Fruit fly (Drosophila melanogaster) whole organism, embryonic: ENCODE results near the gene CG7530.
A peak's percentile ranks its signal among the peaks of the same experiment; 100 is the strongest.

Experiments used
- Awh ChIP-seq: fragments of 200-800 bp; sonication (Bioruptor generic); IDR thresholded peaks from 2 replicates; pipeline ENCODE4, ENCODE4 v1.3.6; 2022; ENCODE audit warnings: missing biosample characterization, missing genetic modification characterization
- CG10209 ChIP-seq: fragments of 200-800 bp; sonication (Bioruptor generic); optimal IDR thresholded peaks from 3 replicates; lab custom pipeline; 2017; ENCODE audit warnings: missing biosample characterization, mild to moderate bottlenecking, missing genetic modification characterization, missing genetic modification reagents
- CG1024 ChIP-seq: fragments of 200-800 bp; sonication (Bioruptor generic); IDR thresholded peaks from 2 replicates; pipeline ENCODE4 v1.3.6; 2022; ENCODE audit warnings: missing biosample characterization, missing genetic modification characterization
- CG10267 ChIP-seq: fragments of 200-800 bp; sonication (Bioruptor generic); optimal IDR thresholded peaks from 2 replicates; lab custom pipeline; 2018; ENCODE audit warnings: missing biosample characterization, mild to moderate bottlenecking, missing genetic modification characterization, moderate library complexity
- CG10321 ChIP-seq: fragments of 200-800 bp; sonication (Bioruptor generic); IDR thresholded peaks from 2 replicates; pipeline ENCODE4 v1.3.6; 2022; ENCODE audit warnings: missing biosample characterization, missing genetic modification characterization
- CG11247 ChIP-seq: fragments of 200-800 bp; sonication (Bioruptor generic); IDR thresholded peaks from 2 replicates; pipeline ENCODE4 v1.3.6; 2022; ENCODE audit warnings: missing biosample characterization, missing genetic modification characterization
- CG11696 ChIP-seq: fragments of 200-800 bp; sonication (Bioruptor generic); IDR thresholded peaks from 2 replicates; pipeline ENCODE4 v1.3.6; 2022; ENCODE audit warnings: missing biosample characterization, missing genetic modification characterization
- CG11723 ChIP-seq: fragments of 200-800 bp; sonication (Bioruptor generic); optimal IDR thresholded peaks from 2 replicates; lab custom pipeline; 2017; ENCODE audit warnings: missing biosample characterization, mild to moderate bottlenecking, missing genetic modification characterization
- CG12299 ChIP-seq: fragments of 200-800 bp; sonication (Bioruptor generic); optimal IDR thresholded peaks from 2 replicates; lab custom pipeline; 2018; ENCODE audit warnings: missing biosample characterization, mild to moderate bottlenecking, missing genetic modification characterization
- CG13624 ChIP-seq: fragments of 200-800 bp; sonication (Bioruptor generic); optimal IDR thresholded peaks from 2 replicates; lab custom pipeline; 2016; ENCODE audit warnings: missing biosample characterization, missing genetic modification characterization
- CG14667 ChIP-seq: fragments of 200-800 bp; sonication (Bioruptor generic); IDR thresholded peaks from 2 replicates; pipeline ENCODE4 v1.3.6; 2022; ENCODE audit warnings: missing biosample characterization, missing genetic modification characterization
- CG14860 ChIP-seq: fragments of 200-800 bp; sonication (Bioruptor generic); IDR thresholded peaks from 3 replicates; pipeline ENCODE4 v1.3.6; 2022; ENCODE audit warnings: missing biosample characterization, missing genetic modification characterization; ENCODE audit not compliant: partially characterized antibody
- CG14965 ChIP-seq: fragments of 200-800 bp; sonication (Bioruptor generic); optimal IDR thresholded peaks from 2 replicates; lab custom pipeline; 2016; ENCODE audit warnings: missing biosample characterization, missing genetic modification characterization, borderline replicate concordance
- CG1529 ChIP-seq: fragments of 200-800 bp; sonication (Bioruptor generic); optimal IDR thresholded peaks from 3 replicates; lab custom pipeline; 2018; ENCODE audit warnings: missing biosample characterization, missing genetic modification characterization
- CG1647 ChIP-seq: fragments of 200-800 bp; sonication (Bioruptor generic); optimal IDR thresholded peaks from 3 replicates; lab custom pipeline; 2016; ENCODE audit warnings: missing biosample characterization, missing genetic modification characterization
- CG16779 ChIP-seq: fragments of 200-800 bp; sonication (Bioruptor generic); IDR thresholded peaks from 2 replicates; pipeline ENCODE4 v1.3.6; 2022; ENCODE audit warnings: missing biosample characterization, missing genetic modification characterization
- CG17328 ChIP-seq: fragments of 200-800 bp; sonication (Bioruptor generic); IDR thresholded peaks from 2 replicates; pipeline ENCODE4 v1.3.6; 2022; ENCODE audit warnings: missing biosample characterization, missing genetic modification characterization
- CG17612 ChIP-seq: fragments of 200-800 bp; sonication (Bioruptor generic); IDR thresholded peaks from 2 replicates; pipeline ENCODE4 v1.3.6; 2022; ENCODE audit warnings: missing biosample characterization, missing genetic modification characterization
- CG17829 ChIP-seq: fragments of 200-800 bp; optimal IDR thresholded peaks from 2 replicates; lab custom pipeline; 2019; ENCODE audit warnings: missing biosample characterization, mild to moderate bottlenecking, missing genetic modification characterization, moderate library complexity
- CG2129 ChIP-seq: fragments of 200-800 bp; sonication (Bioruptor generic); IDR thresholded peaks from 2 replicates; pipeline ENCODE4 v1.3.6; 2022; ENCODE audit warnings: missing biosample characterization, missing genetic modification characterization; ENCODE audit not compliant: partially characterized antibody
- CG32767 ChIP-seq: fragments of 200-800 bp; sonication (Bioruptor generic); IDR thresholded peaks from 2 replicates; pipeline ENCODE4 v1.3.6; 2022; ENCODE audit warnings: missing biosample characterization, missing genetic modification characterization
- CG34224 ChIP-seq: fragments of 200-800 bp; sonication (Bioruptor generic); IDR thresholded peaks from 3 replicates; pipeline ENCODE4 v1.3.6; 2022; ENCODE audit warnings: missing biosample characterization, missing genetic modification characterization; ENCODE audit not compliant: partially characterized antibody
- CG3847 ChIP-seq: fragments of 200-800 bp; sonication (Bioruptor generic); IDR thresholded peaks from 2 replicates; pipeline ENCODE4 v1.3.6; 2022; ENCODE audit warnings: missing biosample characterization, missing genetic modification characterization
- CG7963 ChIP-seq: fragments of 200-800 bp; sonication (Bioruptor generic); IDR thresholded peaks from 3 replicates; pipeline ENCODE4 v1.3.6; 2022; ENCODE audit warnings: missing biosample characterization, missing genetic modification characterization; ENCODE audit not compliant: partially characterized antibody
- CG9876 ChIP-seq: fragments of 200-800 bp; sonication (Bioruptor generic); optimal IDR thresholded peaks from 2 replicates; lab custom pipeline; 2016; ENCODE audit warnings: missing biosample characterization, missing genetic modification characterization
- CG9932 ChIP-seq: fragments of 200-800 bp; sonication (Bioruptor generic); IDR thresholded peaks from 2 replicates; pipeline ENCODE4 v1.3.6; 2022; ENCODE audit warnings: missing biosample characterization, missing genetic modification characterization
- CTCF ChIP-seq: fragments of 200-800 bp; sonication (Bioruptor generic); optimal IDR thresholded peaks from 2 replicates; lab custom pipeline; 2017; ENCODE audit warnings: missing biosample characterization, mild to moderate bottlenecking, missing genetic modification characterization, moderate library complexity
- Deaf1 ChIP-seq: fragments of 200-800 bp; optimal IDR thresholded peaks from 3 replicates; lab custom pipeline; 2019; ENCODE audit warnings: missing biosample characterization, mild to moderate bottlenecking, missing genetic modification characterization, moderate library complexity
- Dfd ChIP-seq, 2 experiments: fragments of >200 bp; optimal IDR thresholded peaks; 2 replicates each; lab custom pipeline; 2017; ENCODE audit warnings: missing biosample characterization in 2 of 2, missing genetic modification characterization in 2 of 2
- HLH3B ChIP-seq: fragments of 200-800 bp; sonication (Bioruptor generic); IDR thresholded peaks from 2 replicates; pipeline ENCODE4 v1.3.6; 2022; ENCODE audit warnings: missing biosample characterization, missing genetic modification characterization
- HLHmδ ChIP-seq: fragments of 200-800 bp; sonication (Bioruptor generic); optimal IDR thresholded peaks from 2 replicates; lab custom pipeline; 2018; ENCODE audit warnings: missing biosample characterization, mild to moderate bottlenecking, missing genetic modification characterization, moderate library complexity
- Hmr ChIP-seq: fragments of 200-800 bp; sonication (Bioruptor generic); optimal IDR thresholded peaks from 3 replicates; lab custom pipeline; 2017; ENCODE audit warnings: mild to moderate bottlenecking, missing biosample characterization, missing genetic modification reagents, missing genetic modification characterization
- Hr39 ChIP-seq: fragments of >200 bp; optimal IDR thresholded peaks from 2 replicates; lab custom pipeline; 2017
- MESR4 ChIP-seq: fragments of 200-800 bp; sonication (Bioruptor generic); optimal IDR thresholded peaks from 2 replicates; lab custom pipeline; 2018; ENCODE audit warnings: missing biosample characterization, mild to moderate bottlenecking, missing genetic modification characterization, moderate library complexity
- Ravus ChIP-seq: fragments of 200-800 bp; sonication (Bioruptor generic); IDR thresholded peaks from 2 replicates; pipeline ENCODE4 v1.3.6; 2022; ENCODE audit warnings: missing biosample characterization, missing genetic modification characterization
- Rfx ChIP-seq: fragments of 200-800 bp; sonication (Bioruptor generic); IDR thresholded peaks from 2 replicates; pipeline ENCODE4 v1.3.6; 2022; ENCODE audit warnings: missing biosample characterization, missing genetic modification characterization
- Scr ChIP-seq: fragments of 200-800 bp; sonication (Bioruptor generic); IDR thresholded peaks from 2 replicates; pipeline ENCODE4 v1.3.6; 2022; ENCODE audit warnings: missing biosample characterization, missing genetic modification characterization; ENCODE audit not compliant: partially characterized antibody
- Usf ChIP-seq: fragments of 200-800 bp; sonication (Bioruptor generic); optimal IDR thresholded peaks from 2 replicates; lab custom pipeline; 2017; ENCODE audit warnings: missing genotype, missing biosample characterization, missing genetic modification characterization
- br ChIP-seq: fragments of >200 bp; optimal IDR thresholded peaks from 2 replicates; lab custom pipeline; 2017
- bsh ChIP-seq, 2 experiments: fragments of 200-800 bp; sonication (Bioruptor generic); optimal IDR thresholded peaks; 2 replicates each; lab custom pipeline; 2017 to 2018; ENCODE audit warnings: mild to moderate bottlenecking in 2 of 2, missing biosample characterization in 2 of 2, missing genetic modification characterization in 2 of 2, moderate library complexity in 1 of 2
- ems ChIP-seq: fragments of 200-800 bp; sonication (Bioruptor generic); optimal IDR thresholded peaks from 3 replicates; lab custom pipeline; 2016; ENCODE audit warnings: missing biosample characterization, missing genetic modification characterization
- esg ChIP-seq: fragments of 200-800 bp; sonication (Bioruptor generic); conservative IDR thresholded peaks from 2 replicates; pipeline ENCODE4 v1.3.6; 2022; ENCODE audit warnings: missing biosample characterization, missing genetic modification characterization
- grn ChIP-seq: fragments of 200-800 bp; sonication (Bioruptor generic); optimal IDR thresholded peaks from 3 replicates; lab custom pipeline; 2017; ENCODE audit warnings: missing biosample characterization, missing genetic modification characterization
- h ChIP-seq: fragments of >200 bp; optimal IDR thresholded peaks from 2 replicates; lab custom pipeline; 2017
- kay ChIP-seq: fragments of 200-800 bp; sonication (Bioruptor generic); optimal IDR thresholded peaks from 2 replicates; lab custom pipeline; 2016; ENCODE audit warnings: missing biosample characterization, missing genetic modification characterization
- lbe ChIP-seq: fragments of 200-800 bp; sonication (Bioruptor generic); optimal IDR thresholded peaks from 2 replicates; lab custom pipeline; 2016; ENCODE audit warnings: missing biosample characterization, mild to moderate bottlenecking, missing genetic modification characterization
- peb ChIP-seq: fragments of 200-800 bp; sonication (Bioruptor generic); IDR thresholded peaks from 2 replicates; pipeline ENCODE4 v1.3.6; 2022; ENCODE audit warnings: missing biosample characterization, missing genetic modification characterization
- pum ChIP-seq: fragments of 200-800 bp; sonication (Bioruptor generic); optimal IDR thresholded peaks from 2 replicates; lab custom pipeline; 2016; ENCODE audit warnings: missing biosample characterization, missing genetic modification characterization
- run ChIP-seq: fragments of 200-800 bp; sonication (Bioruptor generic); optimal IDR thresholded peaks from 3 replicates; lab custom pipeline; 2018; ENCODE audit warnings: missing biosample characterization, mild to moderate bottlenecking, missing genetic modification characterization
- sd ChIP-seq: fragments of 200-800 bp; sonication (Bioruptor generic); optimal IDR thresholded peaks from 3 replicates; lab custom pipeline; 2018; ENCODE audit warnings: missing biosample characterization, mild to moderate bottlenecking, missing genetic modification characterization, moderate library complexity
- sima ChIP-seq: fragments of 200-800 bp; sonication (Bioruptor generic); optimal IDR thresholded peaks from 2 replicates; lab custom pipeline; 2016; ENCODE audit warnings: missing biosample characterization, missing genetic modification characterization
- slou ChIP-seq: fragments of 200-800 bp; sonication (Bioruptor generic); optimal IDR thresholded peaks from 3 replicates; lab custom pipeline; 2016; ENCODE audit warnings: missing biosample characterization, missing genetic modification characterization
- tll ChIP-seq, 2 experiments: fragments of 200-800 bp in 1 of 2; fragments of >200 bp in 1 of 2; sonication (Bioruptor generic) in 1 of 2; optimal IDR thresholded peaks; 2 replicates each; lab custom pipeline; 2017 to 2019; ENCODE audit warnings: missing biosample characterization in 2 of 2, missing genetic modification characterization in 2 of 2, mild to moderate bottlenecking in 1 of 2, moderate library complexity in 1 of 2

CG7530 gene

dm6 chr3R:14742928-14743327 lies 11.6 kb upstream of the CG7530 start (continued):
- no peak for TF ChIP-seq grn (GFP tag; lab: Kevin White, UChicago)
- peak; percentile 20; the same call in 1 of the 2 replicates for TF ChIP-seq CG11247 (GFP tag; lab: Robert Waterston, UW)
- TF ChIP-seq kay (GFP tag; lab: Kevin White, UChicago), result no peak
- peak; percentile 4 for TF ChIP-seq CG10209 (GFP tag; lab: Kevin White, UChicago)
- peak; percentile 57; the same call in 1 of the 2 replicates for TF ChIP-seq HLH3B (GFP tag; lab: Robert Waterston, UW)
- no peak for TF ChIP-seq CG12299
- TF ChIP-seq Deaf1, result no peak
- TF ChIP-seq CG16779, result no peak
- no peak for TF ChIP-seq MESR4 (GFP tag; lab: Kevin White, UChicago)
- no peak for TF ChIP-seq sima
- peak; percentile 59 for TF ChIP-seq Rfx (GFP tag; lab: Robert Waterston, UW)
- TF ChIP-seq CG34224 (GFP tag; lab: Robert Waterston, UW), result no peak
- 0 out of 2 replicates have a peak, but pooled peaks have one; percentile 32 for TF ChIP-seq CG3847 (GFP tag; lab: Robert Waterston, UW)
- TF ChIP-seq CG1529 (GFP tag; lab: Kevin White, UChicago), result peak; percentile 39
- peak; percentile 10 for TF ChIP-seq Hmr
- TF ChIP-seq tll (GFP tag; optimal IDR thresholded peaks at IDR 0.05; lab: Kevin White, UChicago), result no peak
- TF ChIP-seq CG10321 (GFP tag; lab: Robert Waterston, UW), result no peak
- no peak for TF ChIP-seq Dfd (GFP tag; optimal IDR thresholded peaks at IDR 0.05; lab: Kevin White, UChicago)
- no peak for TF ChIP-seq pum (GFP tag; lab: Kevin White, UChicago)
- TF ChIP-seq CG14667 (GFP tag; lab: Robert Waterston, UW), result no peak
- TF ChIP-seq bsh (GFP tag; optimal IDR thresholded peaks at IDR 0.05; lab: Kevin White, UChicago), result peak in 1 of 2 experiments; percentile 82
- peak; percentile 61; the same call in 1 of the 2 replicates for TF ChIP-seq CG1024 (GFP tag; lab: Robert Waterston, UW)
- no peak for TF ChIP-seq CG14860
- TF ChIP-seq sd (tag; lab: Kevin White, UChicago), result no peak
- TF ChIP-seq slou (GFP tag; lab: Kevin White, UChicago), result no peak
- no peak for TF ChIP-seq Ravus
- peak; percentile 38; the same call in 1 of the 2 replicates for TF ChIP-seq CG17612 (GFP tag; lab: Robert Waterston, UW)
- 0 out of 2 replicates have a peak, but pooled peaks have one; percentile 22 for TF ChIP-seq peb
- no peak for TF ChIP-seq CTCF (GFP tag; lab: Kevin White, UChicago)
- no peak for TF ChIP-seq CG9932 (GFP tag; lab: Robert Waterston, UW)
- TF ChIP-seq ems (GFP tag; lab: Kevin White, UChicago), result peak; percentile 39
- peak; percentile 24 for TF ChIP-seq CG11723 (GFP tag; lab: Kevin White, UChicago)
- TF ChIP-seq run (tag; lab: Kevin White, UChicago), result no peak
- TF ChIP-seq Hr39 (lab: Kevin White, UChicago), result no peak
- no peak for TF ChIP-seq Usf
- TF ChIP-seq CG13624 (GFP tag; lab: Kevin White, UChicago), result no peak
- TF ChIP-seq CG10267, result peak; percentile 27
- no peak for TF ChIP-seq CG7963 (GFP tag; lab: Robert Waterston, UW)
- peak; percentile 68 for TF ChIP-seq CG17829 (tag; lab: Kevin White, UChicago)
- no peak for TF ChIP-seq CG1647 (GFP tag; lab: Kevin White, UChicago)
- TF ChIP-seq CG32767 (GFP tag; lab: Robert Waterston, UW), result no peak
- no peak for TF ChIP-seq CG9876 (GFP tag; lab: Kevin White, UChicago)
- TF ChIP-seq lbe (GFP tag; lab: Kevin White, UChicago), result no peak
- peak; percentile 37; the same call in 1 of the 2 replicates for TF ChIP-seq Awh (GFP tag; lab: Robert Waterston, UW)
- TF ChIP-seq CG2129, result no peak
- no peak for TF ChIP-seq CG14965 (GFP tag; lab: Kevin White, UChicago)
- no peak for TF ChIP-seq Scr
- TF ChIP-seq esg (GFP tag; lab: Robert Waterston, UW), result peak; percentile 63
- no peak for TF ChIP-seq br (lab: Kevin White, UChicago)
- no peak for TF ChIP-seq h (lab: Kevin White, UChicago)
- no peak for TF ChIP-seq HLHmδ
- 0 out of 2 replicates have a peak, but pooled peaks have one; percentile 44 for TF ChIP-seq CG11696 (GFP tag; lab: Robert Waterston, UW)
- TF ChIP-seq CG17328 (GFP tag; lab: Robert Waterston, UW), result peak; percentile 77
